Fruit fly (Drosophila melanogaster) whole organism, embryonic: ENCODE results near the gene CG44261.
A peak's percentile ranks its signal among the peaks of the same experiment; 100 is the strongest.

Experiments
- Awh ChIP-seq: fragments of 200-800 bp; sonication (Bioruptor generic); IDR thresholded peaks from 2 replicates; pipeline ENCODE4, ENCODE4 v1.3.6; 2022; ENCODE audit warnings: missing biosample characterization, missing genetic modification characterization
- B-H2 ChIP-seq: fragments of 200-800 bp; sonication (Bioruptor generic); optimal IDR thresholded peaks from 2 replicates; lab custom pipeline; 2018; ENCODE audit warnings: missing biosample characterization, mild to moderate bottlenecking, missing genetic modification characterization
- CG10543 ChIP-seq: fragments of 200-800 bp; sonication (Bioruptor generic); optimal IDR thresholded peaks from 3 replicates; lab custom pipeline; 2017; ENCODE audit warnings: missing biosample characterization, mild to moderate bottlenecking, missing genetic modification characterization, moderate library complexity
- CG10565 ChIP-seq: fragments of 200-800 bp; sonication (Bioruptor generic); optimal IDR thresholded peaks from 3 replicates; lab custom pipeline; 2016; ENCODE audit warnings: missing biosample characterization, mild to moderate bottlenecking, missing genetic modification characterization
- CG12071 ChIP-seq: fragments of 200-800 bp; sonication (Bioruptor generic); optimal IDR thresholded peaks from 3 replicates; lab custom pipeline; 2018; ENCODE audit warnings: missing biosample characterization, mild to moderate bottlenecking, missing genetic modification characterization
- CG12104 ChIP-seq: fragments of 200-800 bp; sonication (Bioruptor generic); optimal IDR thresholded peaks from 3 replicates; lab custom pipeline; 2016; ENCODE audit warnings: missing biosample characterization, missing genetic modification characterization
- CG12299 ChIP-seq: fragments of 200-800 bp; sonication (Bioruptor generic); optimal IDR thresholded peaks from 2 replicates; lab custom pipeline; 2018; ENCODE audit warnings: missing biosample characterization, mild to moderate bottlenecking, missing genetic modification characterization
- CG12659 ChIP-seq: fragments of 200-800 bp; sonication (Bioruptor generic); optimal IDR thresholded peaks from 3 replicates; lab custom pipeline; 2017; ENCODE audit warnings: mild to moderate bottlenecking, missing biosample characterization, missing genetic modification reagents, missing genetic modification characterization
- CG12942 ChIP-seq: fragments of 200-800 bp; sonication (Bioruptor generic); optimal IDR thresholded peaks from 3 replicates; lab custom pipeline; 2016; ENCODE audit warnings: missing biosample characterization, missing genetic modification characterization
- CG13296 ChIP-seq: fragments of 200-800 bp; sonication (Bioruptor generic); optimal IDR thresholded peaks from 3 replicates; lab custom pipeline; 2018; ENCODE audit warnings: missing biosample characterization, mild to moderate bottlenecking, missing genetic modification characterization
- CG14965 ChIP-seq: fragments of 200-800 bp; sonication (Bioruptor generic); optimal IDR thresholded peaks from 2 replicates; lab custom pipeline; 2016; ENCODE audit warnings: missing biosample characterization, missing genetic modification characterization, borderline replicate concordance
- CG15601 ChIP-seq: fragments of 200-800 bp; sonication (Bioruptor generic); optimal IDR thresholded peaks from 3 replicates; lab custom pipeline; 2019; ENCODE audit warnings: missing biosample characterization, mild to moderate bottlenecking, missing genetic modification characterization, moderate library complexity
- CG16863 ChIP-seq: fragments of 200-800 bp; sonication (Bioruptor generic); optimal IDR thresholded peaks from 3 replicates; lab custom pipeline; 2016; ENCODE audit warnings: missing biosample characterization, missing genetic modification characterization
- CG17186 ChIP-seq: fragments of 200-800 bp; sonication (Bioruptor generic); optimal IDR thresholded peaks from 3 replicates; lab custom pipeline; 2017; ENCODE audit warnings: missing biosample characterization, missing genetic modification reagents, missing genetic modification characterization
- CG31365 ChIP-seq: fragments of 200-800 bp; sonication (Bioruptor generic); optimal IDR thresholded peaks from 2 replicates; lab custom pipeline; 2018; ENCODE audit warnings: missing biosample characterization, mild to moderate bottlenecking, missing genetic modification characterization
- CG4282 ChIP-seq: fragments of 200-800 bp; sonication (Bioruptor generic); optimal IDR thresholded peaks from 2 replicates; lab custom pipeline; 2016; ENCODE audit warnings: missing biosample characterization, missing genetic modification characterization
- CG4328 ChIP-seq: fragments of 200-800 bp; sonication (Bioruptor generic); optimal IDR thresholded peaks from 3 replicates; lab custom pipeline; 2017; ENCODE audit warnings: missing biosample characterization, missing genetic modification reagents, missing genetic modification characterization
- CG6765 ChIP-seq: fragments of 200-800 bp; sonication (Bioruptor generic); optimal IDR thresholded peaks from 3 replicates; lab custom pipeline; 2017; ENCODE audit warnings: missing biosample characterization, mild to moderate bottlenecking, missing genetic modification characterization
- CG6813 ChIP-seq: fragments of 200-800 bp; sonication (Bioruptor generic); optimal IDR thresholded peaks from 2 replicates; lab custom pipeline; 2017; ENCODE audit warnings: missing biosample characterization, missing genetic modification characterization, mild to moderate bottlenecking, moderate library complexity, missing genetic modification reagents
- CG8924 ChIP-seq: fragments of 200-800 bp; optimal IDR thresholded peaks from 3 replicates; lab custom pipeline; 2019; ENCODE audit warnings: missing biosample characterization, mild to moderate bottlenecking, missing genetic modification characterization, moderate library complexity
- CG9817 ChIP-seq: fragments of 200-800 bp; sonication (Bioruptor generic); optimal IDR thresholded peaks from 2 replicates; lab custom pipeline; 2018; ENCODE audit warnings: missing biosample characterization, mild to moderate bottlenecking, missing genetic modification characterization, moderate library complexity
- CrebB ChIP-seq: fragments of 200-800 bp; sonication (Bioruptor generic); optimal IDR thresholded peaks from 3 replicates; lab custom pipeline; 2018; ENCODE audit warnings: missing biosample characterization, mild to moderate bottlenecking, missing genetic modification characterization
- E2f2 ChIP-seq: fragments of 200-800 bp; sonication (Bioruptor generic); IDR thresholded peaks from 2 replicates; pipeline ENCODE4 v1.3.6; 2022; ENCODE audit warnings: missing biosample characterization, missing genetic modification characterization
- Fer1 ChIP-seq: fragments of 200-800 bp; sonication (Bioruptor generic); optimal IDR thresholded peaks from 2 replicates; lab custom pipeline; 2017; ENCODE audit warnings: missing biosample characterization, mild to moderate bottlenecking, missing genetic modification characterization
- HHEX ChIP-seq: fragments of 200-800 bp; sonication (Bioruptor generic); optimal IDR thresholded peaks from 3 replicates; lab custom pipeline; 2017; ENCODE audit warnings: missing biosample characterization, mild to moderate bottlenecking, missing genetic modification characterization, missing genetic modification reagents
- Hand ChIP-seq: fragments of 200-800 bp; sonication (Bioruptor generic); optimal IDR thresholded peaks from 2 replicates; lab custom pipeline; 2017; ENCODE audit warnings: mild to moderate bottlenecking, missing biosample characterization, missing genetic modification reagents, missing genetic modification characterization
- Hr39 ChIP-seq: fragments of >200 bp; optimal IDR thresholded peaks from 2 replicates; lab custom pipeline; 2017
- Med ChIP-seq: fragments of 200-800 bp; sonication (Bioruptor generic); peaks from one replicate; lab custom pipeline; 2016; ENCODE audit warnings: missing biosample characterization, missing genetic modification characterization, mild to moderate bottlenecking, inconsistent platforms, moderate library complexity
- Meics ChIP-seq: fragments of 200-800 bp; sonication (Bioruptor generic); optimal IDR thresholded peaks from 2 replicates; lab custom pipeline; 2017; ENCODE audit warnings: missing biosample characterization, mild to moderate bottlenecking, missing genetic modification characterization
- Rfx ChIP-seq: fragments of 200-800 bp; sonication (Bioruptor generic); IDR thresholded peaks from 2 replicates; pipeline ENCODE4 v1.3.6; 2022; ENCODE audit warnings: missing biosample characterization, missing genetic modification characterization
- Xrp1 ChIP-seq: fragments of 200-800 bp; sonication (Bioruptor generic); IDR thresholded peaks from 2 replicates; pipeline ENCODE4 v1.3.6; 2022; ENCODE audit warnings: missing biosample characterization, missing genetic modification characterization
- ac ChIP-seq: fragments of 200-800 bp; sonication (Bioruptor generic); optimal IDR thresholded peaks from 3 replicates; lab custom pipeline; 2017; ENCODE audit warnings: missing biosample characterization, mild to moderate bottlenecking, missing genetic modification characterization
- az2 ChIP-seq: fragments of 200-800 bp; sonication (Bioruptor generic); optimal IDR thresholded peaks from 3 replicates; lab custom pipeline; 2016; ENCODE audit warnings: missing biosample characterization, missing genetic modification characterization
- caup ChIP-seq: fragments of 200-800 bp; sonication (Bioruptor generic); optimal IDR thresholded peaks from 3 replicates; lab custom pipeline; 2017; ENCODE audit warnings: missing biosample characterization, mild to moderate bottlenecking, missing genetic modification characterization, moderate library complexity; ENCODE audit not compliant: severe bottlenecking
- chm ChIP-seq: fragments of 200-800 bp; sonication (Bioruptor generic); IDR thresholded peaks from 2 replicates; pipeline ENCODE4 v1.3.6; 2022; ENCODE audit warnings: missing biosample characterization, missing genetic modification characterization
- her ChIP-seq: fragments of 200-800 bp; sonication (Bioruptor generic); optimal IDR thresholded peaks from 2 replicates; lab custom pipeline; 2016; ENCODE audit warnings: missing biosample characterization, missing genetic modification characterization
- ind ChIP-seq: fragments of 200-800 bp; sonication (Bioruptor generic); optimal IDR thresholded peaks from 3 replicates; lab custom pipeline; 2016; ENCODE audit warnings: missing biosample characterization, missing genetic modification characterization
- lab ChIP-seq: fragments of 200-800 bp; sonication (Bioruptor generic); optimal IDR thresholded peaks from 3 replicates; lab custom pipeline; 2017; ENCODE audit warnings: missing biosample characterization, missing genetic modification characterization, mild to moderate bottlenecking, moderate library complexity, missing genetic modification reagents
- lilli ChIP-seq: fragments of 200-800 bp; sonication (Bioruptor generic); optimal IDR thresholded peaks from 3 replicates; lab custom pipeline; 2016; ENCODE audit warnings: missing biosample characterization, missing genetic modification characterization
- mirr ChIP-seq: fragments of 200-800 bp; sonication (Bioruptor generic); optimal IDR thresholded peaks from 3 replicates; lab custom pipeline; 2018; ENCODE audit warnings: missing biosample characterization, mild to moderate bottlenecking, missing genetic modification characterization
- nau ChIP-seq: fragments of 200-800 bp; sonication (Bioruptor generic); optimal IDR thresholded peaks from 3 replicates; lab custom pipeline; 2017; ENCODE audit warnings: missing biosample characterization, mild to moderate bottlenecking, missing genetic modification characterization, missing genetic modification reagents
- nerfin-2 ChIP-seq: fragments of 200-800 bp; sonication (Bioruptor generic); IDR thresholded peaks from 2 replicates; pipeline ENCODE4 v1.3.6; 2022; ENCODE audit warnings: missing biosample characterization, missing genetic modification characterization; ENCODE audit not compliant: partially characterized antibody
- nmo ChIP-seq: fragments of 200-800 bp; sonication (Bioruptor generic); optimal IDR thresholded peaks from 2 replicates; lab custom pipeline; 2018; ENCODE audit warnings: missing biosample characterization, mild to moderate bottlenecking, missing genetic modification characterization, moderate library complexity
- odd ChIP-seq: fragments of 200-800 bp; sonication (Bioruptor generic); optimal IDR thresholded peaks from 2 replicates; lab custom pipeline; 2017; ENCODE audit warnings: missing biosample characterization, mild to moderate bottlenecking, missing genetic modification characterization
- onecut ChIP-seq: fragments of 200-800 bp; sonication (Bioruptor generic); IDR thresholded peaks from 2 replicates; pipeline ENCODE4 v1.3.6; 2022; ENCODE audit warnings: missing biosample characterization, missing genetic modification characterization
- run ChIP-seq: fragments of 200-800 bp; sonication (Bioruptor generic); optimal IDR thresholded peaks from 3 replicates; lab custom pipeline; 2018; ENCODE audit warnings: missing biosample characterization, mild to moderate bottlenecking, missing genetic modification characterization
- slbo ChIP-seq: fragments of 200-800 bp; sonication (Bioruptor generic); IDR thresholded peaks from 2 replicates; pipeline ENCODE4 v1.3.6; 2022; ENCODE audit warnings: missing biosample characterization, missing genetic modification characterization
- so ChIP-seq: fragments of 200-800 bp; sonication (Bioruptor generic); IDR thresholded peaks from 3 replicates; pipeline ENCODE4 v1.3.6; 2022; ENCODE audit warnings: missing biosample characterization, missing genetic modification characterization
- sr ChIP-seq: fragments of 200-800 bp; sonication (Bioruptor generic); IDR thresholded peaks from 3 replicates; pipeline ENCODE4 v1.3.6; 2022; ENCODE audit warnings: missing biosample characterization, missing genetic modification characterization
- trh ChIP-seq: fragments of 200-800 bp; sonication (Bioruptor generic); optimal IDR thresholded peaks from 2 replicates; lab custom pipeline; 2016; ENCODE audit warnings: missing biosample characterization, missing genetic modification characterization
- tup ChIP-seq: fragments of 200-800 bp; sonication (Bioruptor generic); optimal IDR thresholded peaks from 2 replicates; lab custom pipeline; 2016; ENCODE audit warnings: missing biosample characterization, mild to moderate bottlenecking, missing genetic modification characterization, moderate library complexity

The CG44261 gene

dm6 chr3R:9448320-9448719 is 40.4 kb upstream of the CG44261 start (continued):
- TF ChIP-seq CG6813 (GFP tag; lab: Kevin White, UChicago), result peak; percentile 30
- peak; percentile 29 for TF ChIP-seq caup
- peak; percentile 0 for TF ChIP-seq mirr (GFP tag; lab: Kevin White, UChicago)
- TF ChIP-seq CG12299 (tag; lab: Kevin White, UChicago), result peak; percentile 5
- no peak for TF ChIP-seq Hand (GFP tag; lab: Kevin White, UChicago)
- no peak for TF ChIP-seq sr (GFP tag; lab: Robert Waterston, UW)
- no peak for TF ChIP-seq ac (GFP tag; lab: Kevin White, UChicago)
- TF ChIP-seq HHEX (GFP tag; lab: Kevin White, UChicago), result peak; percentile 52
- no peak for TF ChIP-seq CG12104 (GFP tag; lab: Kevin White, UChicago)
- TF ChIP-seq her (GFP tag; lab: Kevin White, UChicago), result no peak
- peak; percentile 15 for TF ChIP-seq odd (GFP tag; lab: Kevin White, UChicago)
- no peak for TF ChIP-seq az2 (GFP tag; lab: Kevin White, UChicago)
- peak; percentile 54 for TF ChIP-seq Fer1 (GFP tag; lab: Kevin White, UChicago)
- peak; percentile 53 for TF ChIP-seq CG12071 (GFP tag; lab: Kevin White, UChicago)
- TF ChIP-seq lab (GFP tag; lab: Kevin White, UChicago), result peak; percentile 59
- no peak for TF ChIP-seq lilli (GFP tag; lab: Kevin White, UChicago)
- no peak for TF ChIP-seq so (GFP tag; lab: Robert Waterston, UW)
- no peak for TF ChIP-seq CG17186 (GFP tag; lab: Kevin White, UChicago)
- TF ChIP-seq Med (GFP tag; lab: Kevin White, UChicago), result peak; percentile 58
- no peak for TF ChIP-seq onecut (GFP tag; lab: Robert Waterston, UW)
- no peak for TF ChIP-seq CG8924 (tag; lab: Kevin White, UChicago)
- no peak for TF ChIP-seq run (tag; lab: Kevin White, UChicago)
- peak; percentile 11 for TF ChIP-seq CG4328 (GFP tag; lab: Kevin White, UChicago)
- TF ChIP-seq CG12942 (GFP tag; lab: Kevin White, UChicago), result no peak
- TF ChIP-seq Hr39 (lab: Kevin White, UChicago), result no peak
- TF ChIP-seq CG9817 (tag; lab: Kevin White, UChicago), result no peak
- TF ChIP-seq CG14965 (GFP tag; lab: Kevin White, UChicago), result no peak
- TF ChIP-seq trh (GFP tag; lab: Kevin White, UChicago), result no peak
- TF ChIP-seq B-H2 (GFP tag; lab: Kevin White, UChicago), result no peak
- TF ChIP-seq CG15601, result peak; percentile 23
- TF ChIP-seq Xrp1 (GFP tag; lab: Robert Waterston, UW), result peak; percentile 36; the same call in 1 of the 2 replicates
- TF ChIP-seq slbo, result no peak
- TF ChIP-seq CG10565 (GFP tag; lab: Kevin White, UChicago), result no peak
- no peak for TF ChIP-seq nerfin-2 (GFP tag; lab: Robert Waterston, UW)
- TF ChIP-seq CG31365 (tag; lab: Kevin White, UChicago), result no peak
- TF ChIP-seq Meics (GFP tag; lab: Kevin White, UChicago), result peak; percentile 9
- TF ChIP-seq ind (GFP tag; lab: Kevin White, UChicago), result no peak
- TF ChIP-seq nau (GFP tag; lab: Kevin White, UChicago), result no peak
- peak; percentile 21 for TF ChIP-seq CrebB
- peak; percentile 7 for TF ChIP-seq CG12659 (GFP tag; lab: Kevin White, UChicago)
- no peak for TF ChIP-seq CG4282 (GFP tag; lab: Kevin White, UChicago)
- no peak for TF ChIP-seq Rfx (GFP tag; lab: Robert Waterston, UW)
- TF ChIP-seq CG13296 (GFP tag; lab: Kevin White, UChicago), result peak; percentile 56
- TF ChIP-seq nmo (GFP tag; lab: Kevin White, UChicago), result no peak
- TF ChIP-seq tup (GFP tag; lab: Kevin White, UChicago), result no peak
- TF ChIP-seq E2f2, result 0 out of 2 replicates have a peak, but pooled peaks have one; percentile 19
- 0 out of 2 replicates have a peak, but pooled peaks have one; percentile 15 for TF ChIP-seq Awh
- TF ChIP-seq CG16863 (GFP tag; lab: Kevin White, UChicago), result no peak
- peak; percentile 22 for TF ChIP-seq CG6765
- TF ChIP-seq chm (GFP tag; lab: Robert Waterston, UW), result no peak
- TF ChIP-seq CG10543 (GFP tag; lab: Kevin White, UChicago), result peak; percentile 46
